Fruit fly (Drosophila melanogaster) whole organism, embryonic: ENCODE results near the gene CG8944.

ENCODE experiments used
- Atf-2 ChIP-seq: fragments of 200-800 bp; sonication (Bioruptor generic); optimal IDR thresholded peaks from 2 replicates; lab custom pipeline; 2016; ENCODE audit warnings: missing biosample characterization, missing genetic modification characterization
- BEAF-32 ChIP-seq: fragments of 200-800 bp; sonication (Bioruptor generic); optimal IDR thresholded peaks from 3 replicates; lab custom pipeline; 2017; ENCODE audit warnings: missing biosample characterization, missing genetic modification characterization, mild to moderate bottlenecking, moderate library complexity, missing genetic modification reagents
- Blimp-1 ChIP-seq: fragments of 200-800 bp; sonication (Bioruptor generic); optimal IDR thresholded peaks from 3 replicates; lab custom pipeline; 2018; ENCODE audit warnings: missing biosample characterization, missing genetic modification characterization, mild to moderate bottlenecking, moderate library complexity, missing genetic modification reagents
- CG10543 ChIP-seq: fragments of 200-800 bp; sonication (Bioruptor generic); optimal IDR thresholded peaks from 3 replicates; lab custom pipeline; 2017; ENCODE audit warnings: missing biosample characterization, mild to moderate bottlenecking, missing genetic modification characterization, moderate library complexity
- CG1233 ChIP-seq: fragments of 200-800 bp; sonication (Bioruptor generic); optimal IDR thresholded peaks from 4 replicates; lab custom pipeline; 2018; ENCODE audit warnings: missing biosample characterization, mild to moderate bottlenecking, missing genetic modification characterization
- CG12744 ChIP-seq: fragments of 200-800 bp; sonication (Bioruptor generic); optimal IDR thresholded peaks from 2 replicates; lab custom pipeline; 2016; ENCODE audit warnings: missing biosample characterization, missing genetic modification characterization
- CG13287 ChIP-seq: fragments of 200-800 bp; sonication (Bioruptor generic); IDR thresholded peaks from 2 replicates; pipeline ENCODE4 v1.3.6; 2022; ENCODE audit warnings: missing biosample characterization, missing genetic modification characterization; ENCODE audit not compliant: partially characterized antibody
- CG13424 ChIP-seq: fragments of 200-800 bp; sonication (Bioruptor generic); optimal IDR thresholded peaks from 2 replicates; lab custom pipeline; 2019; ENCODE audit warnings: missing biosample characterization, mild to moderate bottlenecking, missing genetic modification characterization, moderate library complexity
- CG13775 ChIP-seq: fragments of 200-800 bp; sonication (Bioruptor generic); optimal IDR thresholded peaks from 3 replicates; lab custom pipeline; 2017; ENCODE audit warnings: missing biosample characterization, mild to moderate bottlenecking, missing genetic modification characterization
- CG15514 ChIP-seq: fragments of 200-800 bp; sonication (Bioruptor generic); optimal IDR thresholded peaks from 3 replicates; lab custom pipeline; 2017; ENCODE audit warnings: missing biosample characterization, missing genetic modification characterization, mild to moderate bottlenecking, moderate library complexity, missing genetic modification reagents
- CG17361 ChIP-seq: fragments of 200-800 bp; sonication (Bioruptor generic); IDR thresholded peaks from 3 replicates; pipeline ENCODE4 v1.3.6; 2022; ENCODE audit warnings: missing biosample characterization, missing genetic modification characterization
- CG17802 ChIP-seq: fragments of 200-800 bp; sonication (Bioruptor generic); optimal IDR thresholded peaks from 2 replicates; lab custom pipeline; 2018; ENCODE audit warnings: missing biosample characterization, mild to moderate bottlenecking, missing genetic modification characterization, moderate library complexity
- CG17829 ChIP-seq: fragments of 200-800 bp; optimal IDR thresholded peaks from 2 replicates; lab custom pipeline; 2019; ENCODE audit warnings: missing biosample characterization, mild to moderate bottlenecking, missing genetic modification characterization, moderate library complexity
- CG31388 ChIP-seq: fragments of 200-800 bp; sonication (Bioruptor generic); optimal IDR thresholded peaks from 2 replicates; lab custom pipeline; 2016; ENCODE audit warnings: missing biosample characterization, missing genetic modification characterization
- CG5180 ChIP-seq: fragments of 200-800 bp; sonication (Bioruptor generic); optimal IDR thresholded peaks from 3 replicates; lab custom pipeline; 2017; ENCODE audit warnings: missing biosample characterization, missing genetic modification characterization, mild to moderate bottlenecking, moderate library complexity, missing genetic modification reagents
- CG6689 ChIP-seq: fragments of 200-800 bp; sonication (Bioruptor generic); IDR thresholded peaks from 2 replicates; pipeline ENCODE4 v1.3.6; 2022; ENCODE audit warnings: missing biosample characterization, missing genetic modification characterization
- CG7372 ChIP-seq: fragments of 200-800 bp; sonication (Bioruptor generic); IDR thresholded peaks from 2 replicates; pipeline ENCODE4 v1.3.6; 2022; ENCODE audit warnings: missing biosample characterization, missing genetic modification characterization
- CG7556 ChIP-seq: fragments of 200-800 bp; sonication (Bioruptor generic); optimal IDR thresholded peaks from 2 replicates; lab custom pipeline; 2017; ENCODE audit warnings: missing biosample characterization, mild to moderate bottlenecking, missing genetic modification characterization
- CG7928 ChIP-seq: fragments of 200-800 bp; sonication (Bioruptor generic); optimal IDR thresholded peaks from 2 replicates; lab custom pipeline; 2017; ENCODE audit warnings: missing biosample characterization, mild to moderate bottlenecking, missing genetic modification characterization
- CG8290 ChIP-seq, 3 experiments: fragments of 200-800 bp; sonication (Bioruptor generic); optimal IDR thresholded peaks; 2 replicates each; lab custom pipeline; 2016 to 2019; ENCODE audit warnings: missing biosample characterization in 3 of 3, missing genetic modification characterization in 3 of 3, mild to moderate bottlenecking in 2 of 3, moderate library complexity in 1 of 3
- CkIIα-i1 ChIP-seq: fragments of 200-800 bp; sonication (Bioruptor generic); IDR thresholded peaks from 2 replicates; pipeline ENCODE4 v1.3.6; 2022; ENCODE audit warnings: missing biosample characterization, missing genetic modification characterization
- Dbx ChIP-seq: fragments of 200-800 bp; sonication (Bioruptor generic); IDR thresholded peaks from 3 replicates; pipeline ENCODE4 v1.3.6; 2022; ENCODE audit warnings: missing biosample characterization, missing genetic modification characterization
- E2f2 ChIP-seq: fragments of 200-800 bp; sonication (Bioruptor generic); IDR thresholded peaks from 2 replicates; pipeline ENCODE4 v1.3.6; 2022; ENCODE audit warnings: missing biosample characterization, missing genetic modification characterization
- Fer2 ChIP-seq: fragments of 200-800 bp; sonication (Bioruptor generic); optimal IDR thresholded peaks from 2 replicates; lab custom pipeline; 2018; ENCODE audit warnings: missing biosample characterization, mild to moderate bottlenecking, missing genetic modification characterization, moderate library complexity
- HLH4C ChIP-seq: fragments of 200-800 bp; sonication (Bioruptor generic); IDR thresholded peaks from 3 replicates; pipeline ENCODE4 v1.3.6; 2022; ENCODE audit warnings: missing biosample characterization, missing genetic modification characterization; ENCODE audit not compliant: partially characterized antibody
- MESR4 ChIP-seq: fragments of 200-800 bp; sonication (Bioruptor generic); optimal IDR thresholded peaks from 2 replicates; lab custom pipeline; 2018; ENCODE audit warnings: missing biosample characterization, mild to moderate bottlenecking, missing genetic modification characterization, moderate library complexity
- NK7.1 ChIP-seq: fragments of 200-800 bp; sonication (Bioruptor generic); optimal IDR thresholded peaks from 3 replicates; lab custom pipeline; 2016; ENCODE audit warnings: missing biosample characterization, missing genetic modification characterization
- NfI ChIP-seq: fragments of 200-800 bp; sonication (Bioruptor generic); optimal IDR thresholded peaks from 3 replicates; lab custom pipeline; 2018; ENCODE audit warnings: missing biosample characterization, mild to moderate bottlenecking, missing genetic modification characterization, moderate library complexity
- Rfx ChIP-seq: fragments of 200-800 bp; sonication (Bioruptor generic); IDR thresholded peaks from 2 replicates; pipeline ENCODE4 v1.3.6; 2022; ENCODE audit warnings: missing biosample characterization, missing genetic modification characterization
- amos ChIP-seq: fragments of 200-800 bp; sonication (Bioruptor generic); IDR thresholded peaks from 2 replicates; pipeline ENCODE4 v1.3.6; 2022; ENCODE audit warnings: missing biosample characterization, missing genetic modification characterization; ENCODE audit not compliant: partially characterized antibody
- chif ChIP-seq, 2 experiments: fragments of 200-800 bp; sonication (Bioruptor generic); optimal IDR thresholded peaks; 3 replicates each; lab custom pipeline; 2016; ENCODE audit warnings: missing biosample characterization in 2 of 2, missing genetic modification characterization in 2 of 2
- croc ChIP-seq: fragments of 200-800 bp; sonication (Bioruptor generic); conservative IDR thresholded peaks from 3 replicates; pipeline ENCODE4 v1.3.6; 2022; ENCODE audit warnings: missing biosample characterization, missing genetic modification characterization
- crol ChIP-seq: fragments of 200-800 bp; sonication (Bioruptor generic); IDR thresholded peaks from 2 replicates; pipeline ENCODE4 v1.3.6; 2022; ENCODE audit warnings: missing biosample characterization, missing genetic modification characterization
- dmrt11E ChIP-seq: fragments of 200-800 bp; sonication (Bioruptor generic); optimal IDR thresholded peaks from 3 replicates; lab custom pipeline; 2018; ENCODE audit warnings: missing biosample characterization, mild to moderate bottlenecking, missing genetic modification characterization, moderate library complexity
- fd64A ChIP-seq: fragments of 200-800 bp; sonication (Bioruptor generic); optimal IDR thresholded peaks from 3 replicates; lab custom pipeline; 2018; ENCODE audit warnings: missing biosample characterization, mild to moderate bottlenecking, missing genetic modification characterization
- gfzf ChIP-seq: fragments of 200-800 bp; sonication (Bioruptor generic); optimal IDR thresholded peaks from 2 replicates; lab custom pipeline; 2016; ENCODE audit warnings: missing biosample characterization, mild to moderate bottlenecking, missing genetic modification characterization, moderate library complexity
- hbn ChIP-seq: fragments of 200-800 bp; sonication (Bioruptor generic); IDR thresholded peaks from 2 replicates; pipeline ENCODE4 v1.3.6; 2022; ENCODE audit warnings: missing biosample characterization, missing genetic modification characterization; ENCODE audit not compliant: partially characterized antibody
- hth ChIP-seq: fragments of >200 bp; optimal IDR thresholded peaks from 2 replicates; lab custom pipeline; 2017; ENCODE audit warnings: inconsistent platforms
- lab ChIP-seq: fragments of 200-800 bp; sonication (Bioruptor generic); optimal IDR thresholded peaks from 3 replicates; lab custom pipeline; 2017; ENCODE audit warnings: missing biosample characterization, missing genetic modification characterization, mild to moderate bottlenecking, moderate library complexity, missing genetic modification reagents
- peb ChIP-seq: fragments of 200-800 bp; sonication (Bioruptor generic); IDR thresholded peaks from 2 replicates; pipeline ENCODE4 v1.3.6; 2022; ENCODE audit warnings: missing biosample characterization, missing genetic modification characterization
- pros ChIP-seq: fragments of 200-800 bp; sonication (Bioruptor generic); optimal IDR thresholded peaks from 3 replicates; lab custom pipeline; 2019; ENCODE audit warnings: missing biosample characterization, mild to moderate bottlenecking, missing genetic modification characterization, moderate library complexity
- psq ChIP-seq: fragments of 200-800 bp; sonication (Bioruptor generic); optimal IDR thresholded peaks from 2 replicates; lab custom pipeline; 2017; ENCODE audit warnings: missing biosample characterization, missing genetic modification characterization
- pum ChIP-seq: fragments of 200-800 bp; sonication (Bioruptor generic); optimal IDR thresholded peaks from 2 replicates; lab custom pipeline; 2016; ENCODE audit warnings: missing biosample characterization, missing genetic modification characterization
- salm ChIP-seq: fragments of 200-800 bp; sonication (Bioruptor generic); optimal IDR thresholded peaks from 2 replicates; lab custom pipeline; 2018; ENCODE audit warnings: missing biosample characterization, mild to moderate bottlenecking, missing genetic modification characterization
- sens ChIP-seq: fragments of 200-800 bp; sonication (Bioruptor generic); peaks from one replicate; lab custom pipeline; 2016; ENCODE audit warnings: missing biosample characterization, missing genetic modification characterization
- sim ChIP-seq: fragments of 200-800 bp; sonication (Bioruptor generic); IDR thresholded peaks from 2 replicates; pipeline ENCODE4 v1.3.6; 2022; ENCODE audit warnings: missing biosample characterization, missing genetic modification characterization
- stc ChIP-seq: fragments of 200-800 bp; sonication (Bioruptor generic); IDR thresholded peaks from 2 replicates; pipeline ENCODE4 v1.3.6; 2022; ENCODE audit warnings: missing biosample characterization, missing genetic modification characterization
- tap ChIP-seq: fragments of 200-800 bp; optimal IDR thresholded peaks from 3 replicates; lab custom pipeline; 2019; ENCODE audit warnings: missing biosample characterization, mild to moderate bottlenecking, missing genetic modification characterization, moderate library complexity
- toy ChIP-seq: fragments of 200-800 bp; sonication (Bioruptor generic); IDR thresholded peaks from 2 replicates; pipeline ENCODE4 v1.3.6; 2022; ENCODE audit warnings: missing biosample characterization, missing genetic modification characterization
- usp ChIP-seq: fragments of >200 bp; optimal IDR thresholded peaks from 2 replicates; lab custom pipeline; 2017; ENCODE audit warnings: missing biosample characterization, missing genetic modification characterization
- vvl ChIP-seq: fragments of 200-800 bp; sonication (Bioruptor generic); IDR thresholded peaks from 2 replicates; pipeline ENCODE4 v1.3.6; 2022; ENCODE audit warnings: missing biosample characterization, missing genetic modification characterization

The CG8944 gene

dm6 chrX:15701047-15701446 lies 45.0 kb downstream of the CG8944 start, which contains the start of gene CG9240 (continued):
- TF ChIP-seq CG7928 (GFP tag; lab: Kevin White, UChicago) (peak; percentile 98), CG17802 (tag; lab: Kevin White, UChicago) (no peak), crol (GFP tag; lab: Robert Waterston, UW) (no peak), hth (no peak), CkIIα-i1 (no peak), stc (GFP tag; lab: Robert Waterston, UW) (no peak), BEAF-32 (peak; percentile 41), vvl (GFP tag; lab: Robert Waterston, UW) (no peak), HLH4C (GFP tag; lab: Robert Waterston, UW) (peak; percentile 35; the same call in 1 of the 3 replicates), CG6689 (GFP tag; lab: Robert Waterston, UW) (no peak), MESR4 (GFP tag; lab: Kevin White, UChicago) (peak; percentile 56), usp (GFP tag; lab: Kevin White, UChicago) (no peak), CG13287 (GFP tag; lab: Robert Waterston, UW) (peak; percentile 32; the same call in 1 of the 2 replicates), toy (no peak), CG13424 (tag; lab: Kevin White, UChicago) (no peak), CG7556 (GFP tag; lab: Kevin White, UChicago) (no peak), hbn (GFP tag; lab: Robert Waterston, UW) (no peak), pros (GFP tag; lab: Kevin White, UChicago) (no peak), NfI (no peak), CG17829 (tag; lab: Kevin White, UChicago) (peak; percentile 18), psq (GFP tag; lab: Kevin White, UChicago) (no peak), Fer2 (tag; lab: Kevin White, UChicago) (no peak), Atf-2 (no peak), Blimp-1 (no peak), amos (GFP tag; lab: Robert Waterston, UW) (peak; percentile 28; the same call in 1 of the 2 replicates), E2f2 (GFP tag; lab: Robert Waterston, UW) (peak; percentile 94), CG5180 (GFP tag; lab: Kevin White, UChicago) (no peak), Rfx (GFP tag; lab: Robert Waterston, UW) (no peak), dmrt11E (tag; lab: Kevin White, UChicago) (no peak), CG13775 (no peak), chif (GFP tag; optimal IDR thresholded peaks at IDR 0.05; lab: Kevin White, UChicago) (no peak), CG8290 (GFP tag; optimal IDR thresholded peaks at IDR 0.05; lab: Kevin White, UChicago) (no peak), CG8290 (tag; optimal IDR thresholded peaks at IDR 0.05; lab: Kevin White, UChicago) (no peak), CG10543 (GFP tag; lab: Kevin White, UChicago) (no peak), pum (no peak), gfzf (GFP tag; lab: Kevin White, UChicago) (peak; percentile 19), CG31388 (GFP tag; lab: Kevin White, UChicago) (no peak), CG1233 (no peak), CG15514 (peak; percentile 69), sens (GFP tag; lab: Kevin White, UChicago) (no peak), tap (tag; lab: Kevin White, UChicago) (no peak), CG12744 (no peak), fd64A (GFP tag; lab: Kevin White, UChicago) (no peak), lab (GFP tag; lab: Kevin White, UChicago) (no peak), sim (GFP tag; lab: Robert Waterston, UW) (no peak), peb (GFP tag; lab: Robert Waterston, UW) (no peak), croc (no peak), NK7.1 (GFP tag; lab: Kevin White, UChicago) (no peak), CG17361 (GFP tag; lab: Robert Waterston, UW) (no peak), CG7372 (GFP tag; lab: Robert Waterston, UW) (no peak), salm (tag; lab: Kevin White, UChicago) (no peak), Dbx (GFP tag; lab: Robert Waterston, UW) (no peak)
